Worm (Caenorhabditis elegans): Measurements from ENCODE around the gene F36A4.4.
A peak's percentile ranks its signal among the peaks of the same experiment; 100 is the strongest.

The F36A4.4 gene

DNA sequence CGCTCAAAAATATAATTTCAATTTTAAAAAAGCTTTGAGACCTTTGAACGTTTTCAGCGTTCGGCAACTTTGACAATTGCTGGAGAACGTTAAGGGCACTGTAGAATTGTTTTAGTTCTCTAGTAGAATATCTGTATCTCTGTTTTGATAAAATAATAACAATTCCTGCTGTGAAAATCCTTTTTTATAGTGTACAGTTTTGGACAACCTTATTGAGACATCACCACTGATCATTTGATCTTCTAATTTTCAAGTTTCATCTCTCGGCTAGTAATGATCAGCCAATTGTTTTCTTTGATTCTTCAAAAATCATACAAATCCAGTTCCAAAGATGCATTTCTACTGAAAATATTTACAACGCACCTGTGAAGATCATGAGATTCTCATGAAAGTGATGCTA is 25.1 kb downstream of the F36A4.4 start, which contains the start of gene F15E6.10:
F15E6.10 (plus strand) TSS at position 301 of the 400 bp plus-strand sequence.
- TF ChIP-seq mdl-1 (tag; optimal IDR thresholded peaks at IDR 0.05) (no peak), gmeb-1 (tag; optimal IDR thresholded peaks at IDR 0.05) (no peak), blmp-1 (tag; optimal IDR thresholded peaks at IDR 0.05; ENCODE audit: insufficient read depth) (no peak), nhr-129 (tag; optimal IDR thresholded peaks at IDR 0.05) (no peak), aly-2 (tag; optimal IDR thresholded peaks at IDR 0.05) (no peak), elt-3 (tag; optimal IDR thresholded peaks at IDR 0.05) (no peak), Y55F3AM.14 (GFP tag; optimal IDR thresholded peaks at IDR 0.05) (no peak), nhr-6 (tag; optimal IDR thresholded peaks at IDR 0.05) (no peak), skn-1 (tag; optimal IDR thresholded peaks at IDR 0.05) (no peak)

DNA sequence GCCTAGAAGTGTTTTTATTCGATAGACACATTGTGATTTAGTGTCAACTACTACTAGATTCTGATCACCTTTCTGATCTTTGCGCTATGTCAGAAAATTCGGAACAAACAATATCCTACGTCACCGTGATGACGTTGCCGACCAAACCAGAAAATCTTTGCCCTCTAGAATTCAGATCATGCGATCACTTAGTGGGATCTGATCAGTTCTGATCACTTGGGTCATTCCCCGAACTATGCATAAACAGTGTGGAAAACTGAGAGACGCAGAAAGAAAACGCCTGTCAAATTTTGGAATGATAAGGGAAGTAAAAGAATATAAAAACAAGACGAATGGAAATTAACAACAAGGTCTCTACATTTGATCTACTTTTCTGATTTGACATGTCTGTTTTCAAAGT is 27.1 kb downstream of the F36A4.4 start, which contains the start of gene F15E6.3:
F15E6.3 (plus strand) TSS at position 344 of the 400 bp plus-strand sequence.
- peak; percentile 18 for TF ChIP-seq nhr-129 (tag; optimal IDR thresholded peaks at IDR 0.05)
- peak; percentile 72 for TF ChIP-seq nhr-21 (tag; optimal IDR thresholded peaks at IDR 0.05)
- TF ChIP-seq gmeb-1 (tag; optimal IDR thresholded peaks at IDR 0.05): peak; percentile 23
- no peak for TF ChIP-seq lin-13 (GFP tag; optimal IDR thresholded peaks at IDR 0.05)
- TF ChIP-seq unc-55 (GFP tag; optimal IDR thresholded peaks at IDR 0.05): no peak
- TF ChIP-seq ztf-4 (tag; optimal IDR thresholded peaks at IDR 0.05): no peak
- TF ChIP-seq nhr-237 (tag; optimal IDR thresholded peaks at IDR 0.05): no peak
- no peak for TF ChIP-seq ceh-82 (tag; optimal IDR thresholded peaks at IDR 0.05)
- TF ChIP-seq nhr-10 (tag; optimal IDR thresholded peaks at IDR 0.05): no peak
- TF ChIP-seq nhr-6 (tag; optimal IDR thresholded peaks at IDR 0.05): no peak
- no peak for TF ChIP-seq mdl-1 (tag; optimal IDR thresholded peaks at IDR 0.05)
- TF ChIP-seq sma-9 (GFP tag; optimal IDR thresholded peaks at IDR 0.05): peak; percentile 78
- TF ChIP-seq sma-9 (tag; optimal IDR thresholded peaks at IDR 0.05): no peak
- TF ChIP-seq sma-3 (GFP tag; optimal IDR thresholded peaks at IDR 0.05): peak; percentile 85
- TF ChIP-seq nhr-25 (tag; optimal IDR thresholded peaks at IDR 0.05): peak; percentile 72
- no peak for TF ChIP-seq elt-3 (tag; optimal IDR thresholded peaks at IDR 0.05)
- no peak for TF ChIP-seq F13H6.1 (tag; optimal IDR thresholded peaks at IDR 0.05)
- TF ChIP-seq Y55F3AM.14 (GFP tag; optimal IDR thresholded peaks at IDR 0.05): no peak
- TF ChIP-seq unc-62 (GFP tag; optimal IDR thresholded peaks at IDR 0.05): no peak
- no peak for TF ChIP-seq snpc-4 (tag; optimal IDR thresholded peaks at IDR 0.05)

DNA sequence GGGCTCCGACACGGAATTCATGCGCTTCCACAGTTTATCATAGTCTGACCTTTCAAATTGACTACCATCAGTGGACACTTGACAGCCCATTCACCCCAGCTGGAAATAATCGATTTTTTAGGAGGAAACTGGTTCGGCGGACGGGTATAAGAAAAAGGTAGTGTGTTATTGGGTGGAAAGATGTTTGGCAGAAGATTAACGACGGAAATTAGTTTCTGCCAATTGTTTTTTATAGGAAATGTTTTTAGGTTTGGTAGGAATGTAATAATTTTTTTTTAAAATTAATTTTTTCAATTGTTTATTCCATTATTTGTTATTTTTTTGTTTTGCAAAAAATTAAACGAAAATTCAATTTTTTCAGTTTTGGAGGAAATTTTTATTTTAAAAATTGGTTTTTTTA is 31.6 kb downstream of the F36A4.4 start, which contains the start of gene F15E6.9:
F15E6.9 (minus strand) TSS at position 101 of the 400 bp plus-strand sequence.
- TF ChIP-seq lin-13 (GFP tag; optimal IDR thresholded peaks at IDR 0.05): no peak
- no peak for TF ChIP-seq nhr-12 (tag; optimal IDR thresholded peaks at IDR 0.05)
- no peak for TF ChIP-seq dmd-4 (tag; optimal IDR thresholded peaks at IDR 0.05)
- TF ChIP-seq nhr-11 (tag; optimal IDR thresholded peaks at IDR 0.05): no peak
- TF ChIP-seq mab-5 (tag; optimal IDR thresholded peaks at IDR 0.05): no peak
- TF ChIP-seq fos-1 (tag; optimal IDR thresholded peaks at IDR 0.05): no peak
- no peak for TF ChIP-seq alr-1 (tag; optimal IDR thresholded peaks at IDR 0.05)
- no peak for TF ChIP-seq nhr-77 (tag; optimal IDR thresholded peaks at IDR 0.05)
- no peak for TF ChIP-seq sem-4 (tag; optimal IDR thresholded peaks at IDR 0.05)
- no peak for TF ChIP-seq gmeb-1 (tag; optimal IDR thresholded peaks at IDR 0.05)
- TF ChIP-seq nhr-21 (tag; optimal IDR thresholded peaks at IDR 0.05): no peak
- no peak for TF ChIP-seq mdl-1 (tag; optimal IDR thresholded peaks at IDR 0.05)

DNA sequence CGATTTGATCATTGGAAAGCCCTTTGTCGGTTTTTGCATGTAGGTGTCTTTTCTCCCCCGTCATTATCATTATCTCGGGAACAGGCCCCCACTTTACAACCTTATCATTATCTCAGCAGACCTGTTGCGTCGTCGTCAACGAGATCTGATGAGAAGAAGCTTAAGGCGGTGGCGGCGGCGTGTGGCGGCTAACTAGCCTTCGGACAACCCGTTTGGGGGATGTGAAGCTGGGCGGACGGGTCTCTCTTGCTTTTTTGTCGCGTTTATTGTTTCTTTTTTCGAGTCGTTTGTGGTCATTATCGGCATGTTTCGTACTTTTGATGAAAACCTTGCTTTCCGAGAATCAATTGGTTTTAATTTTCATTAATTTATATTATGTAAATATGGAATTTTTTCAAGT is 32.6 kb downstream of the F36A4.4 start:
- peak; percentile 30 for TF ChIP-seq nhr-21 (tag; optimal IDR thresholded peaks at IDR 0.05)
- TF ChIP-seq fos-1 (tag; optimal IDR thresholded peaks at IDR 0.05): no peak
- TF ChIP-seq alr-1 (tag; optimal IDR thresholded peaks at IDR 0.05): no peak
- TF ChIP-seq ztf-1 (GFP tag; conservative IDR thresholded peaks at IDR 0.05): no peak
- TF ChIP-seq nhr-11 (tag; optimal IDR thresholded peaks at IDR 0.05): no peak
- TF ChIP-seq elt-1 (tag; optimal IDR thresholded peaks at IDR 0.05): no peak
- TF ChIP-seq nhr-25 (tag; optimal IDR thresholded peaks at IDR 0.05): peak; percentile 44
- no peak for TF ChIP-seq unc-39 (tag; optimal IDR thresholded peaks at IDR 0.05)
- TF ChIP-seq elt-3 (tag; optimal IDR thresholded peaks at IDR 0.05): no peak
- TF ChIP-seq gmeb-1 (tag; optimal IDR thresholded peaks at IDR 0.05): no peak
- no peak for TF ChIP-seq nhr-6 (tag; optimal IDR thresholded peaks at IDR 0.05)
- TF ChIP-seq ZK546.5 (tag; optimal IDR thresholded peaks at IDR 0.05): no peak
- no peak for TF ChIP-seq zag-1 (tag; optimal IDR thresholded peaks at IDR 0.05)

DNA sequence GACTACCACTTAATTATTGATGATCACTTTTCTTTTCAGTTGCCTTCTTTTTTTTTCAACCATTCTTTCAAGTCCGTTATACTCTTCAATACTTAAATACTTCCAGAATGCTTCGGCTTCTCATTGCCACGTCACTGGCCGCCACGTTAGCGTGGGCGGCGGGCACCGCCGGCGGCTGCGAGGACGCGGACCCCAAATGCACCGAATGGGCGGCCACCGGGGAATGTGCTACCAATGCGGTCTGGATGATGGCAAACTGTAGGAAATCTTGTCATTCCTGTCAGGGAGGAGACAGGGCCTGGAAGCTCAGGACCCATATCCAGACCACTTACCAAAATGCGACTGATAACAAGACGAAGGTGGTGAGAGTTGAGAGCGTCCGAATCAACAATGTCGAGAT is 33.8 kb downstream of the F36A4.4 start, which contains the start of gene lgc-22:
lgc-22 (plus strand) TSS at position 105 of the 400 bp plus-strand sequence.
- TF ChIP-seq blmp-1 (tag; optimal IDR thresholded peaks at IDR 0.05; ENCODE audit: insufficient read depth) (no peak), nhr-6 (tag; optimal IDR thresholded peaks at IDR 0.05) (no peak), peb-1 (tag; optimal IDR thresholded peaks at IDR 0.05) (no peak)
